Worm (Caenorhabditis elegans): ENCODE measurements around the gene sre-16.
A peak's percentile ranks its signal among the peaks of the same experiment; 100 is the strongest.

sre-16 gene

ce11 chrIV:12238851-12239250 is 2.9 kb upstream of the sre-16 start, which contains the start of gene sre-19:
sre-19 (minus strand) TSS chrIV:12238951.
- TF ChIP-seq snpc-4 (tag; optimal IDR thresholded peaks at IDR 0.05) (no peak), ceh-43 (GFP tag; optimal IDR thresholded peaks at IDR 0.05) (no peak), pha-4 (tag; optimal IDR thresholded peaks at IDR 0.05) (no peak), lin-32 (GFP tag; optimal IDR thresholded peaks at IDR 0.05) (no peak), zip-8 (tag; optimal IDR thresholded peaks at IDR 0.05) (no peak), elt-1 (tag; optimal IDR thresholded peaks at IDR 0.05; ENCODE audit: borderline replicate concordance, insufficient read depth) (no peak)

ce11 chrIV:12229679-12230078 is 6.2 kb downstream of the sre-16 start, which contains the start of gene sre-18:
sre-18 (minus strand) TSS chrIV:12229779.
- TF ChIP-seq ces-1 (GFP tag; optimal IDR thresholded peaks at IDR 0.05): no peak
- TF ChIP-seq ztf-11 (tag; optimal IDR thresholded peaks at IDR 0.05): no peak

- TF ChIP-seq bed-3 (GFP tag; optimal IDR thresholded peaks at IDR 0.05) (no peak), nhr-2 (tag; optimal IDR thresholded peaks at IDR 0.05) (no peak), zip-8 (tag; optimal IDR thresholded peaks at IDR 0.05) (no peak), flh-1 (GFP tag; optimal IDR thresholded peaks at IDR 0.05) (no peak), M03D4.4 (tag; optimal IDR thresholded peaks at IDR 0.05) (no peak), elt-1 (tag; optimal IDR thresholded peaks at IDR 0.05; ENCODE audit: borderline replicate concordance, insufficient read depth) (no peak), lin-32 (GFP tag; optimal IDR thresholded peaks at IDR 0.05) (no peak), lsy-2 (tag; optimal IDR thresholded peaks at IDR 0.05) (no peak), ztf-11 (tag; optimal IDR thresholded peaks at IDR 0.05) (no peak), unc-120 (tag; optimal IDR thresholded peaks at IDR 0.05; ENCODE audit: poor library complexity, severe bottlenecking) (no peak), ceh-39 (tag; optimal IDR thresholded peaks at IDR 0.05) (no peak), ham-2 (GFP tag; optimal IDR thresholded peaks at IDR 0.05) (no peak), nhr-12 (tag; optimal IDR thresholded peaks at IDR 0.05) (no peak), mab-5 (tag; optimal IDR thresholded peaks at IDR 0.05) (no peak), hlh-1 (tag; optimal IDR thresholded peaks at IDR 0.05) (no peak)
Measured at ce11 chrIV:12227012-12227411, 8.9 kb downstream of the sre-16 start, which contains the start of gene mlt-3. mlt-3 (minus strand) TSS chrIV:12227112.

ce11 chrIV:12219309-12219708 is 16.6 kb downstream of the sre-16 start, which contains the start of gene F35G2.5:
F35G2.5 (plus strand) TSS chrIV:12219609.
- TF ChIP-seq nhr-237 (tag; optimal IDR thresholded peaks at IDR 0.05) (no peak), pha-4 (tag; optimal IDR thresholded peaks at IDR 0.05) (no peak), elt-1 (tag; optimal IDR thresholded peaks at IDR 0.05; ENCODE audit: borderline replicate concordance, insufficient read depth) (no peak), nhr-28 (tag; optimal IDR thresholded peaks at IDR 0.05) (no peak), nhr-12 (tag; optimal IDR thresholded peaks at IDR 0.05) (no peak), ceh-83 (GFP tag; optimal IDR thresholded peaks at IDR 0.05) (no peak), ham-2 (GFP tag; optimal IDR thresholded peaks at IDR 0.05) (no peak), mls-2 (tag; optimal IDR thresholded peaks at IDR 0.05) (no peak), cnd-1 (tag; optimal IDR thresholded peaks at IDR 0.05) (no peak), sptf-1 (tag; optimal IDR thresholded peaks at IDR 0.05) (no peak), tbx-8 (GFP tag; optimal IDR thresholded peaks at IDR 0.05) (no peak), mep-1 (tag; optimal IDR thresholded peaks at IDR 0.05) (no peak), mab-5 (tag; optimal IDR thresholded peaks at IDR 0.05) (no peak), lsy-2 (tag; optimal IDR thresholded peaks at IDR 0.05) (no peak), lin-13 (tag; optimal IDR thresholded peaks at IDR 0.05) (no peak), unc-120 (tag; optimal IDR thresholded peaks at IDR 0.05; ENCODE audit: poor library complexity, severe bottlenecking) (no peak), zip-8 (tag; optimal IDR thresholded peaks at IDR 0.05) (no peak), nhr-2 (tag; optimal IDR thresholded peaks at IDR 0.05) (no peak), elt-3 (tag; optimal IDR thresholded peaks at IDR 0.05) (no peak), ztf-11 (tag; optimal IDR thresholded peaks at IDR 0.05) (no peak)

- TF ChIP-seq sem-2 (GFP tag; optimal IDR thresholded peaks at IDR 0.05): no peak
- TF ChIP-seq flh-1 (GFP tag; optimal IDR thresholded peaks at IDR 0.05): no peak
- TF ChIP-seq mls-2 (tag; optimal IDR thresholded peaks at IDR 0.05): no peak
- peak; percentile 24 for TF ChIP-seq hlh-1 (tag; optimal IDR thresholded peaks at IDR 0.05)
Measured at ce11 chrIV:12218253-12218652, 17.7 kb downstream of the sre-16 start.

ce11 chrIV:12217142-12217541 is 18.8 kb downstream of the sre-16 start:
- no peak for TF ChIP-seq sem-2 (GFP tag; optimal IDR thresholded peaks at IDR 0.05)
- TF ChIP-seq flh-1 (GFP tag; optimal IDR thresholded peaks at IDR 0.05): no peak
- TF ChIP-seq hlh-1 (tag; optimal IDR thresholded peaks at IDR 0.05): no peak
- TF ChIP-seq nhr-76 (tag; optimal IDR thresholded peaks at IDR 0.05): no peak
- TF ChIP-seq ham-2 (GFP tag; optimal IDR thresholded peaks at IDR 0.05): no peak
- TF ChIP-seq ceh-83 (GFP tag; optimal IDR thresholded peaks at IDR 0.05): no peak
- peak; percentile 21 for TF ChIP-seq unc-62 (GFP tag; optimal IDR thresholded peaks at IDR 0.05)
- no peak for TF ChIP-seq mab-5 (tag; optimal IDR thresholded peaks at IDR 0.05)
- peak; percentile 40 for TF ChIP-seq ceh-43 (GFP tag; optimal IDR thresholded peaks at IDR 0.05)
- TF ChIP-seq nhr-237 (tag; optimal IDR thresholded peaks at IDR 0.05): no peak
- TF ChIP-seq lin-32 (GFP tag; optimal IDR thresholded peaks at IDR 0.05): no peak
- TF ChIP-seq mep-1 (tag; optimal IDR thresholded peaks at IDR 0.05): no peak
- no peak for TF ChIP-seq mls-2 (tag; optimal IDR thresholded peaks at IDR 0.05)
- TF ChIP-seq tbx-8 (GFP tag; optimal IDR thresholded peaks at IDR 0.05): no peak
- no peak for TF ChIP-seq lsy-2 (tag; optimal IDR thresholded peaks at IDR 0.05)
- no peak for TF ChIP-seq snpc-4 (tag; optimal IDR thresholded peaks at IDR 0.05)
- TF ChIP-seq nhr-2 (tag; optimal IDR thresholded peaks at IDR 0.05): no peak

Measured in whole organism, mixed stage, embryonic.